Worm (Caenorhabditis elegans) whole organism, L4 larva: Measurements from ENCODE around the gene tnt-3.
A peak's percentile ranks its signal among the peaks of the same experiment; 100 is the strongest.

ENCODE experiments used
- D1046.2 ChIP-seq: fragments of 200-800 bp; sonication (Bioruptor generic); IDR thresholded peaks from 2 replicates; pipeline ENCODE4 v1.3.6; 2022; ENCODE audit warnings: missing genetic modification characterization, missing compliant biosample characterization
- F10B5.3 ChIP-seq: sonication (generic microtip); optimal IDR thresholded peaks from 2 replicates; lab custom pipeline; 2016; ENCODE audit warnings: mild to moderate bottlenecking, missing genetic modification characterization, missing compliant biosample characterization
- R02D3.7 ChIP-seq: fragments of 150-350 bp; sonication (generic microtip); optimal IDR thresholded peaks from 3 replicates; lab custom pipeline; 2014; ENCODE audit warnings: missing biosample characterization, missing genetic modification characterization
- T26A8.4 ChIP-seq: fragments of 200-800 bp; sonication (Bioruptor generic); IDR thresholded peaks from 2 replicates; pipeline ENCODE4 v1.3.6; 2022; ENCODE audit warnings: missing genetic modification characterization, missing compliant biosample characterization
- Y75B8A.6 ChIP-seq: fragments of 200-800 bp; sonication (Bioruptor generic); IDR thresholded peaks from 2 replicates; pipeline ENCODE4 v1.3.6; 2022; ENCODE audit warnings: missing genetic modification reagents, missing genetic modification characterization, missing compliant biosample characterization
- ZK337.2 ChIP-seq: fragments of 200-800 bp; sonication (Bioruptor generic); IDR thresholded peaks from 2 replicates; pipeline ENCODE4 v1.3.6; 2022; ENCODE audit warnings: missing genetic modification reagents, missing genetic modification characterization, missing compliant biosample characterization
- aha-1 ChIP-seq: fragments of 150-350 bp; peaks from one replicate; lab custom pipeline; 2014; ENCODE audit warnings: missing biosample characterization, missing genetic modification characterization
- arid-1 ChIP-seq: fragments of 200-800 bp; sonication (Bioruptor generic); conservative IDR thresholded peaks from 2 replicates; pipeline ENCODE4 v1.3.6; 2022; ENCODE audit warnings: missing genetic modification reagents, missing genetic modification characterization, missing compliant biosample characterization
- attf-4 ChIP-seq: sonication (generic microtip); optimal IDR thresholded peaks from 3 replicates; lab custom pipeline; 2017; ENCODE audit warnings: missing biosample characterization, missing genetic modification characterization
- ceh-20 ChIP-seq: fragments of 200-800 bp; sonication (Bioruptor generic); IDR thresholded peaks from 2 replicates; pipeline ENCODE4 v1.3.6; 2022; ENCODE audit warnings: missing genetic modification reagents, missing genetic modification characterization, missing compliant biosample characterization
- ceh-32 ChIP-seq: sonication (generic microtip); optimal IDR thresholded peaks from 2 replicates; lab custom pipeline; 2016; ENCODE audit warnings: mild to moderate bottlenecking, missing genetic modification characterization, missing compliant biosample characterization; ENCODE audit not compliant: poor library complexity
- ctbp-1 ChIP-seq: fragments of 200-800 bp; sonication (Bioruptor generic); IDR thresholded peaks from 2 replicates; pipeline ENCODE4 v1.3.6; 2022; ENCODE audit warnings: missing genetic modification reagents, missing genetic modification characterization, missing compliant biosample characterization
- daf-12 ChIP-seq: fragments of 150-350 bp; optimal IDR thresholded peaks from 2 replicates; lab custom pipeline; 2014; ENCODE audit warnings: missing biosample characterization, missing genetic modification reagents, missing genetic modification characterization
- daf-16 ChIP-seq, 3 experiments: sonication (generic microtip); optimal IDR thresholded peaks; 2 replicates each; lab custom pipeline; 2016 to 2017; ENCODE audit warnings: missing genetic modification characterization in 3 of 3, missing genetic modification reagents in 3 of 3, mild to moderate bottlenecking in 2 of 3, missing compliant biosample characterization in 2 of 3, missing biosample characterization in 1 of 3, moderate library complexity in 1 of 3
- daf-8 ChIP-seq: fragments of 200-800 bp; sonication (Bioruptor generic); IDR thresholded peaks from 2 replicates; pipeline ENCODE4 v1.3.6; 2022; ENCODE audit warnings: missing genetic modification characterization, missing compliant biosample characterization
- duxl-1 ChIP-seq: sonication (generic microtip); optimal IDR thresholded peaks from 2 replicates; lab custom pipeline; 2016; ENCODE audit warnings: mild to moderate bottlenecking, missing genetic modification characterization, moderate library complexity, missing compliant biosample characterization; ENCODE audit not compliant: poor library complexity
- dve-1 ChIP-seq: sonication (generic microtip); optimal IDR thresholded peaks from 2 replicates; lab custom pipeline; 2017; ENCODE audit warnings: antibody characterized with exemption, mild to moderate bottlenecking, missing genetic modification characterization, missing compliant biosample characterization; ENCODE audit not compliant: insufficient read depth
- egl-27 ChIP-seq: sonication (generic microtip); optimal IDR thresholded peaks from 3 replicates; lab custom pipeline; 2017; ENCODE audit warnings: missing biosample characterization, missing genetic modification reagents, missing genetic modification characterization
- egl-43 ChIP-seq: fragments of 200-800 bp; sonication (Bioruptor generic); IDR thresholded peaks from 2 replicates; pipeline ENCODE4 v1.3.6; 2022; ENCODE audit warnings: missing genetic modification reagents, missing genetic modification characterization, missing compliant biosample characterization
- fkh-10 ChIP-seq: fragments of 150-350 bp; optimal IDR thresholded peaks from 2 replicates; lab custom pipeline; 2014; ENCODE audit warnings: missing biosample characterization, missing genetic modification reagents, missing genetic modification characterization
- fos-1 ChIP-seq: fragments of 150-350 bp; optimal IDR thresholded peaks from 2 replicates; lab custom pipeline; 2014; ENCODE audit warnings: missing biosample characterization, missing genetic modification characterization
- hif-1 ChIP-seq, 2 experiments: sonication (generic microtip); optimal IDR thresholded peaks; 2 replicates each; lab custom pipeline; 2016 to 2017; ENCODE audit warnings: missing compliant biosample characterization in 2 of 2, missing genetic modification characterization in 2 of 2, missing genetic modification reagents in 2 of 2, missing genotype in 2 of 2, mild to moderate bottlenecking in 1 of 2
- hlh-11 ChIP-seq: fragments of 200-800 bp; sonication (Bioruptor generic); optimal IDR thresholded peaks from 2 replicates; lab custom pipeline; 2018; ENCODE audit warnings: mild to moderate bottlenecking, missing genetic modification characterization, missing compliant biosample characterization
- hlh-30 ChIP-seq: sonication (generic microtip); optimal IDR thresholded peaks from 2 replicates; lab custom pipeline; 2017; ENCODE audit warnings: antibody characterized with exemption, mild to moderate bottlenecking, missing genetic modification characterization, missing compliant biosample characterization; ENCODE audit not compliant: insufficient read depth
- hmg-1.1 ChIP-seq: fragments of 200-800 bp; sonication (Bioruptor generic); IDR thresholded peaks from 2 replicates; pipeline ENCODE4 v1.3.6; 2022; ENCODE audit warnings: missing genetic modification reagents, missing genetic modification characterization, missing compliant biosample characterization
- lim-7 ChIP-seq: fragments of 200-800 bp; sonication (Bioruptor generic); IDR thresholded peaks from 2 replicates; pipeline ENCODE4 v1.3.6; 2022; ENCODE audit warnings: missing genetic modification characterization, missing compliant biosample characterization
- lin-1 ChIP-seq: fragments of 200-800 bp; sonication (Bioruptor generic); IDR thresholded peaks from 2 replicates; pipeline ENCODE4 v1.3.6; 2022; ENCODE audit warnings: missing genetic modification reagents, missing genetic modification characterization, missing compliant biosample characterization
- lin-15B ChIP-seq: fragments of 150-350 bp; sonication (generic microtip); optimal IDR thresholded peaks from 3 replicates; lab custom pipeline; 2014; ENCODE audit warnings: missing biosample characterization, missing genetic modification characterization
- lin-29 ChIP-seq: fragments of 200-800 bp; sonication (Bioruptor generic); IDR thresholded peaks from 2 replicates; pipeline ENCODE4 v1.3.6; 2022; ENCODE audit warnings: missing genetic modification reagents, missing genetic modification characterization, missing compliant biosample characterization
- madf-5 ChIP-seq, 2 experiments: fragments of 200-800 bp; sonication (Bioruptor generic); IDR thresholded peaks; 2 replicates each; pipeline ENCODE4 v1.3.6; 2022; ENCODE audit warnings: missing compliant biosample characterization in 2 of 2, missing genetic modification characterization in 2 of 2
- nhr-102 ChIP-seq: sonication (generic microtip); optimal IDR thresholded peaks from 2 replicates; lab custom pipeline; 2016; ENCODE audit warnings: mild to moderate bottlenecking, missing genetic modification characterization, moderate library complexity, missing compliant biosample characterization
- nhr-111 ChIP-seq: fragments of 200-800 bp; sonication (Bioruptor generic); optimal IDR thresholded peaks from 2 replicates; lab custom pipeline; 2018; ENCODE audit warnings: mild to moderate bottlenecking, missing genetic modification characterization, missing compliant biosample characterization
- nhr-237 ChIP-seq: sonication (generic microtip); optimal IDR thresholded peaks from 2 replicates; lab custom pipeline; 2017; ENCODE audit warnings: missing biosample characterization, missing genetic modification characterization
- nhr-41 ChIP-seq: fragments of 200-800 bp; sonication (Bioruptor generic); IDR thresholded peaks from 2 replicates; pipeline ENCODE4 v1.3.6; 2022; ENCODE audit warnings: missing genetic modification reagents, missing genetic modification characterization, missing compliant biosample characterization
- nhr-42 ChIP-seq: fragments of 200-800 bp; sonication (Bioruptor generic); IDR thresholded peaks from 2 replicates; pipeline ENCODE4 v1.3.6; 2022; ENCODE audit warnings: missing genetic modification characterization, missing compliant biosample characterization
- nhr-48 ChIP-seq: sonication (generic microtip); optimal IDR thresholded peaks from 2 replicates; lab custom pipeline; 2016; ENCODE audit warnings: mild to moderate bottlenecking, missing genetic modification characterization, missing compliant biosample characterization
- nhr-6 ChIP-seq: fragments of 150-350 bp; optimal IDR thresholded peaks from 2 replicates; lab custom pipeline; 2014; ENCODE audit warnings: missing biosample characterization, missing genetic modification characterization
- nhr-76 ChIP-seq: fragments of 150-350 bp; optimal IDR thresholded peaks from 2 replicates; lab custom pipeline; 2014; ENCODE audit warnings: missing biosample characterization, missing genetic modification characterization
- pqm-1 ChIP-seq: sonication (generic microtip); optimal IDR thresholded peaks from 2 replicates; lab custom pipeline; 2017; ENCODE audit warnings: missing biosample characterization, missing genetic modification characterization
- saeg-2 ChIP-seq: fragments of 200-800 bp; sonication (Bioruptor generic); IDR thresholded peaks from 2 replicates; pipeline ENCODE4 v1.3.6; 2022; ENCODE audit warnings: missing genetic modification reagents, missing genetic modification characterization, missing compliant biosample characterization
- set-16 ChIP-seq: fragments of 200-800 bp; sonication (Bioruptor generic); IDR thresholded peaks from 2 replicates; pipeline ENCODE4 v1.3.6; 2022; ENCODE audit warnings: missing genetic modification reagents, missing genetic modification characterization, missing compliant biosample characterization
- snpc-4 ChIP-seq: fragments of 150-350 bp; optimal IDR thresholded peaks from 2 replicates; lab custom pipeline; 2014; ENCODE audit warnings: missing biosample characterization, missing genetic modification characterization
- tag-97 ChIP-seq: fragments of 200-800 bp; sonication (Bioruptor generic); IDR thresholded peaks from 2 replicates; pipeline ENCODE4 v1.3.6; 2022; ENCODE audit warnings: missing genetic modification characterization, missing compliant biosample characterization
- unc-62 ChIP-seq, 3 experiments: fragments of 150-350 bp in 1 of 3; sonication (generic microtip); optimal IDR thresholded peaks in 2 of 3; peaks in 1 of 3; 1 replicate in 1 of 3; 2 replicates in 2 of 3; lab custom pipeline; 2014 to 2017; ENCODE audit warnings: missing biosample characterization in 3 of 3, missing genetic modification characterization in 3 of 3, missing genetic modification reagents in 3 of 3, missing genotype in 1 of 3
- zag-1 ChIP-seq: fragments of 150-350 bp; optimal IDR thresholded peaks from 2 replicates; lab custom pipeline; 2014; ENCODE audit warnings: missing biosample characterization, missing genetic modification characterization
- zfp-2 ChIP-seq: sonication (generic microtip); optimal IDR thresholded peaks from 2 replicates; lab custom pipeline; 2016; ENCODE audit warnings: mild to moderate bottlenecking, missing genetic modification characterization, missing compliant biosample characterization
- ztf-11 ChIP-seq: fragments of 150-350 bp; optimal IDR thresholded peaks from 2 replicates; lab custom pipeline; 2014; ENCODE audit warnings: missing biosample characterization, missing genetic modification characterization
- ztf-7 ChIP-seq: fragments of 150-350 bp; optimal IDR thresholded peaks from 2 replicates; lab custom pipeline; 2014; ENCODE audit warnings: missing biosample characterization, missing genetic modification characterization

Gene tnt-3

DNA sequence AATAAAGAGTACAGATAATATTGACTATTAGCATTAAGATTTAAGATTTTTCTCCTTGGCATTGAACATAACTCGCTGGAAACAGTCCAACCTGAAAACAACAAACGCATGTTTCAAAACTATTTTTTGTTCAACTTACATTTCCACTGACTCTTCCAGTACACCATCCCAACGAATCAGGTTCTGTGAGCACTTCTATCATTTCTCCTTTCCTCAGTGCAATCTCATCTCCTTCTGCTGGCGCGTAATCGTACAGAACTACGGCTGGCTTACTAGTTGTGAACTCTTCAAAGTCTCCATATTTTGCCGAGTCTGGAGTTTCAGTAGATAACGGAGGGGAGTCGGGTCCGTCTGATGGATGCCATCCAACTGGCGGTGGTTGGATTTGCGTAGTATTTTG, 44.3 kb upstream of the tnt-3 start (continued):
- TF ChIP-seq D1046.2 (GFP tag; lab: Robert Waterston, UW) (no peak; the same call in 1 of the 2 replicates), nhr-111 (GFP tag; lab: Kevin White, UChicago) (no peak), lin-29 (no peak), egl-43 (GFP tag; lab: Robert Waterston, UW) (no peak), nhr-76 (tag; lab: Kevin White, UChicago) (no peak), dve-1 (tag; lab: Kevin White, UChicago) (no peak), nhr-237 (no peak), nhr-48 (tag; lab: Kevin White, UChicago) (no peak), arid-1 (no peak), ztf-7 (tag; lab: Kevin White, UChicago) (no peak), ctbp-1 (0 out of 2 replicates have a peak, but pooled peaks have one; percentile 13), ceh-20 (GFP tag; lab: Robert Waterston, UW) (no peak), lim-7 (GFP tag; lab: Robert Waterston, UW) (0 out of 2 replicates have a peak, but pooled peaks have one; percentile 46), set-16 (no peak), tag-97 (GFP tag; lab: Robert Waterston, UW) (no peak), aha-1 (peak; percentile 52), nhr-102 (tag; lab: Kevin White, UChicago) (no peak)

DNA sequence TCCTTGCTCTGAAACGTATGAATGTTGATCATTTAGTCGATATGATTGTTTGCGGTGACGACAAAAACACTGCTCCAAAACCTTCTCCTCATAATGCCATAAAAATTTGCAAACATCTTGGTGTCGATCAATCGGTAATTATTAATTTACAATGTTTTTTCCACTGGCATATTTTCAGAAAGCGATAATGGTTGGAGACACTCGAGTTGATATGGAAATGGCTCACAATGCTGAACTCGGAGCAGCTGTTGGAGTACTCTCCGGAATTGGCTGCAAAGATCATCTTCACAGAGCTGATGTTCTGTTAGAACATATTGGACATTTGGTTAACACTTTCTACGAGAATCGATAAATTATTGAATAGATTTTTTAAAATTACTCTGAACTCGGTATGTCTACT, 43.6 kb upstream of the tnt-3 start:
- TF ChIP-seq aha-1 = peak; percentile 60
- no peak for TF ChIP-seq nhr-6
- TF ChIP-seq lin-15B (tag; lab: Kevin White, UChicago) = no peak
- no peak for TF ChIP-seq daf-16 (GFP tag; optimal IDR thresholded peaks at IDR 0.05; lab: Kevin White, UChicago)
- peak; percentile 10 for TF ChIP-seq daf-16 (tag; optimal IDR thresholded peaks at IDR 0.05; lab: Kevin White, UChicago)
- no peak for TF ChIP-seq zfp-2 (tag; lab: Kevin White, UChicago)
- no peak for TF ChIP-seq Y75B8A.6 (GFP tag; lab: Robert Waterston, UW)
- no peak for TF ChIP-seq egl-27
- TF ChIP-seq zag-1 (tag; lab: Kevin White, UChicago) = no peak
- no peak for TF ChIP-seq ZK337.2 (GFP tag; lab: Robert Waterston, UW)

DNA sequence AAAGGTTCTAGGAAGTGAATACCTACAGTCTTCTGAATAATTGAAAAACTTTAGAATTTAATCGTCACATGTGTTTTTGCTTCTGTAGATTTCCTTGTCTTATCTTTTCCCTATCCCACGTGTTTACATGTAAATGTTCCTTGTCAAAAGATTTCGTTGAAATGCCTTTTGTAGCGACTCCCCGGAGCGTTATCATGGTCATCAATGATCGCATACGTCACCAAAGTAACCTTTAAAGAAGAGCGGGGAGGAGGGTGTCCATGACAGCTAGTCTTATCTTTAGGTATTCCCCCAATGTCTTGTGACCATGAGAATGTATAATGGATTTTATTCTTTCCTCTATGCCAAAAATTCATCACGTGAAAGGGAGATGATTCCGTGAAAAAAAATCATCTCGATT, 42.0 kb upstream of the tnt-3 start:
- TF ChIP-seq nhr-41 (GFP tag; lab: Robert Waterston, UW) (0 out of 2 replicates have a peak, but pooled peaks have one; percentile 35), pqm-1 (tag; lab: Kevin White, UChicago) (peak; percentile 3), T26A8.4 (GFP tag; lab: Robert Waterston, UW) (peak; percentile 59; the same call in 1 of the 2 replicates), ctbp-1 (no peak), zag-1 (tag; lab: Kevin White, UChicago) (no peak), fkh-10 (GFP tag; lab: Kevin White, UChicago) (no peak), duxl-1 (tag; lab: Kevin White, UChicago) (no peak), madf-5 (GFP tag; IDR thresholded peaks at IDR 0.05; lab: Robert Waterston, UW) (no peak), saeg-2 (GFP tag; lab: Robert Waterston, UW) (peak; percentile 71; the same call in 1 of the 2 replicates), fos-1 (tag; lab: Kevin White, UChicago) (no peak), hlh-30 (peak; percentile 79), ztf-11 (tag; lab: Kevin White, UChicago) (no peak), egl-43 (GFP tag; lab: Robert Waterston, UW) (no peak), hif-1 (tag; optimal IDR thresholded peaks at IDR 0.05; lab: Kevin White, UChicago) (peak in 1 of 2 experiments; percentile 1), hlh-11 (tag; lab: Kevin White, UChicago) (peak; percentile 92), nhr-237 (no peak), R02D3.7 (tag; lab: Kevin White, UChicago) (no peak), ceh-32 (tag; lab: Kevin White, UChicago) (no peak), aha-1 (peak; percentile 90), snpc-4 (tag; lab: Kevin White, UChicago) (no peak), daf-8 (no peak), hmg-1.1 (GFP tag; lab: Robert Waterston, UW) (no peak), lin-1 (GFP tag; lab: Robert Waterston, UW) (peak; percentile 59; the same call in 1 of the 2 replicates), F10B5.3 (tag; lab: Kevin White, UChicago) (no peak), nhr-42 (no peak), attf-4 (tag; lab: Kevin White, UChicago) (no peak), lin-29 (no peak), unc-62 (GFP tag; optimal IDR thresholded peaks at IDR 0.05 in 1 of 2; lab: Kevin White, UChicago) (peak in 1 of 2 experiments; percentile 100), unc-62 (tag; optimal IDR thresholded peaks at IDR 0.05; lab: Kevin White, UChicago) (no peak), daf-12 (tag; lab: Kevin White, UChicago) (no peak)
